Worm (Caenorhabditis elegans) whole organism, L3 larva: Measurements from ENCODE around the gene ruvb-2.

Source experiments
- ama-1 ChIP-seq: fragments of 150-350 bp; optimal IDR thresholded peaks from 2 replicates; lab custom pipeline; 2018
- fos-1 ChIP-seq: fragments of 150-350 bp; optimal IDR thresholded peaks from 2 replicates; lab custom pipeline; 2014; ENCODE audit warnings: missing biosample characterization, missing genetic modification characterization
- mdl-1 ChIP-seq: fragments of 150-350 bp; optimal IDR thresholded peaks from 2 replicates; lab custom pipeline; 2014; ENCODE audit warnings: missing biosample characterization, missing genetic modification characterization
- nhr-23 ChIP-seq: fragments of 150-350 bp; optimal IDR thresholded peaks from 2 replicates; lab custom pipeline; 2014; ENCODE audit warnings: missing biosample characterization, missing genetic modification reagents, missing genetic modification characterization
- snpc-4 ChIP-seq: fragments of 150-350 bp; optimal IDR thresholded peaks from 2 replicates; lab custom pipeline; 2014; ENCODE audit warnings: missing biosample characterization, missing genetic modification characterization
- tbx-2 ChIP-seq: sonication (generic microtip); optimal IDR thresholded peaks from 2 replicates; lab custom pipeline; 2016; ENCODE audit warnings: mild to moderate bottlenecking, missing genetic modification characterization, missing compliant biosample characterization
- unc-39 ChIP-seq: sonication (generic microtip); optimal IDR thresholded peaks from 4 replicates; lab custom pipeline; 2017; ENCODE audit warnings: missing biosample characterization, missing genetic modification characterization
- unc-62 ChIP-seq: fragments of 150-350 bp; sonication (generic microtip); optimal IDR thresholded peaks from 4 replicates; lab custom pipeline; 2014; ENCODE audit warnings: missing biosample characterization, missing genetic modification reagents, missing genetic modification characterization
- zag-1 ChIP-seq: fragments of 150-350 bp; optimal IDR thresholded peaks from 2 replicates; lab custom pipeline; 2014; ENCODE audit warnings: missing biosample characterization, missing genetic modification characterization

ce11 chrIV:6958696-6959095 lies 39.5 kb upstream of the ruvb-2 start:
- TF ChIP-seq mdl-1 (tag; lab: Kevin White, UChicago) (no peak), unc-62 (GFP tag; lab: Kevin White, UChicago) (no peak), ama-1 (lab: Kevin White, UChicago) (no peak), fos-1 (tag; lab: Kevin White, UChicago) (no peak), nhr-23 (tag; lab: Kevin White, UChicago) (no peak), unc-39 (tag; lab: Kevin White, UChicago) (no peak), zag-1 (tag; lab: Kevin White, UChicago) (no peak), tbx-2 (tag; lab: Kevin White, UChicago) (no peak), snpc-4 (tag; lab: Kevin White, UChicago) (no peak)
